Fruit fly (Drosophila melanogaster) whole organism, embryonic: ENCODE data around the gene Fum1.
A peak's percentile ranks its signal among the peaks of the same experiment; 100 is the strongest.

ENCODE experiments used
- CG10366 ChIP-seq: fragments of 200-800 bp; sonication (Bioruptor generic); IDR thresholded peaks from 2 replicates; pipeline ENCODE4 v1.3.6; 2022; ENCODE audit warnings: missing biosample characterization, missing genetic modification characterization
- CG10462 ChIP-seq: fragments of 200-800 bp; sonication (Bioruptor generic); optimal IDR thresholded peaks from 2 replicates; lab custom pipeline; 2016; ENCODE audit warnings: missing biosample characterization, missing genetic modification characterization
- CG11504 ChIP-seq: fragments of 200-800 bp; sonication (Bioruptor generic); optimal IDR thresholded peaks from 3 replicates; lab custom pipeline; 2019; ENCODE audit warnings: missing biosample characterization, mild to moderate bottlenecking, missing genetic modification characterization, moderate library complexity
- CG12071 ChIP-seq: fragments of 200-800 bp; sonication (Bioruptor generic); optimal IDR thresholded peaks from 3 replicates; lab custom pipeline; 2018; ENCODE audit warnings: missing biosample characterization, mild to moderate bottlenecking, missing genetic modification characterization
- CG1233 ChIP-seq: fragments of 200-800 bp; sonication (Bioruptor generic); optimal IDR thresholded peaks from 4 replicates; lab custom pipeline; 2018; ENCODE audit warnings: missing biosample characterization, mild to moderate bottlenecking, missing genetic modification characterization
- CG13287 ChIP-seq: fragments of 200-800 bp; sonication (Bioruptor generic); IDR thresholded peaks from 2 replicates; pipeline ENCODE4 v1.3.6; 2022; ENCODE audit warnings: missing biosample characterization, missing genetic modification characterization; ENCODE audit not compliant: partially characterized antibody
- CG13296 ChIP-seq: fragments of 200-800 bp; sonication (Bioruptor generic); optimal IDR thresholded peaks from 3 replicates; lab custom pipeline; 2018; ENCODE audit warnings: missing biosample characterization, mild to moderate bottlenecking, missing genetic modification characterization
- CG14860 ChIP-seq: fragments of 200-800 bp; sonication (Bioruptor generic); IDR thresholded peaks from 3 replicates; pipeline ENCODE4 v1.3.6; 2022; ENCODE audit warnings: missing biosample characterization, missing genetic modification characterization; ENCODE audit not compliant: partially characterized antibody
- CG17359 ChIP-seq: fragments of 200-800 bp; sonication (Bioruptor generic); optimal IDR thresholded peaks from 3 replicates; lab custom pipeline; 2018; ENCODE audit warnings: missing biosample characterization, mild to moderate bottlenecking, missing genetic modification characterization, moderate library complexity
- CG17912 ChIP-seq: fragments of 200-800 bp; sonication (Bioruptor generic); optimal IDR thresholded peaks from 2 replicates; lab custom pipeline; 2018; ENCODE audit warnings: missing biosample characterization, mild to moderate bottlenecking, missing genetic modification characterization
- CG18476 ChIP-seq: fragments of 200-800 bp; sonication (Bioruptor generic); optimal IDR thresholded peaks from 2 replicates; lab custom pipeline; 2016; ENCODE audit warnings: missing biosample characterization, mild to moderate bottlenecking, missing genetic modification characterization
- CG31441 ChIP-seq: fragments of 200-800 bp; sonication (Bioruptor generic); IDR thresholded peaks from 2 replicates; pipeline ENCODE4 v1.3.6; 2022; ENCODE audit warnings: missing biosample characterization, missing genetic modification characterization
- CG3838 ChIP-seq: fragments of 200-800 bp; sonication (Bioruptor generic); optimal IDR thresholded peaks from 3 replicates; lab custom pipeline; 2016; ENCODE audit warnings: missing biosample characterization, missing genetic modification characterization
- CG6765 ChIP-seq: fragments of 200-800 bp; sonication (Bioruptor generic); optimal IDR thresholded peaks from 3 replicates; lab custom pipeline; 2017; ENCODE audit warnings: missing biosample characterization, mild to moderate bottlenecking, missing genetic modification characterization
- CG6813 ChIP-seq: fragments of 200-800 bp; sonication (Bioruptor generic); optimal IDR thresholded peaks from 2 replicates; lab custom pipeline; 2017; ENCODE audit warnings: missing biosample characterization, missing genetic modification characterization, mild to moderate bottlenecking, moderate library complexity, missing genetic modification reagents
- CG7839 ChIP-seq: fragments of 200-800 bp; sonication (Bioruptor generic); optimal IDR thresholded peaks from 3 replicates; lab custom pipeline; 2018; ENCODE audit warnings: missing biosample characterization, mild to moderate bottlenecking, missing genetic modification characterization, moderate library complexity
- CG8765 ChIP-seq: fragments of 200-800 bp; sonication (Bioruptor generic); IDR thresholded peaks from 2 replicates; pipeline ENCODE4 v1.3.6; 2022; ENCODE audit warnings: missing biosample characterization, missing genetic modification characterization
- CG8944 ChIP-seq: fragments of 200-800 bp; sonication (Bioruptor generic); optimal IDR thresholded peaks from 3 replicates; lab custom pipeline; 2016; ENCODE audit warnings: missing biosample characterization, missing genetic modification characterization
- CG9876 ChIP-seq: fragments of 200-800 bp; sonication (Bioruptor generic); optimal IDR thresholded peaks from 2 replicates; lab custom pipeline; 2016; ENCODE audit warnings: missing biosample characterization, missing genetic modification characterization
- CrebB ChIP-seq: fragments of 200-800 bp; sonication (Bioruptor generic); optimal IDR thresholded peaks from 3 replicates; lab custom pipeline; 2018; ENCODE audit warnings: missing biosample characterization, mild to moderate bottlenecking, missing genetic modification characterization
- D ChIP-seq, 2 experiments: fragments of 200-800 bp in 1 of 2; fragments of >200 bp in 1 of 2; sonication (Bioruptor generic) in 1 of 2; optimal IDR thresholded peaks; 2 replicates in 1 of 2; 3 replicates in 1 of 2; lab custom pipeline; 2017; ENCODE audit warnings: mild to moderate bottlenecking in 1 of 2, missing biosample characterization in 1 of 2, missing genetic modification characterization in 1 of 2, missing genetic modification reagents in 1 of 2
- Drgx ChIP-seq: fragments of 200-800 bp; sonication (Bioruptor generic); IDR thresholded peaks from 2 replicates; pipeline ENCODE4 v1.3.6; 2022; ENCODE audit warnings: missing biosample characterization, missing genetic modification characterization
- Hand ChIP-seq: fragments of 200-800 bp; sonication (Bioruptor generic); optimal IDR thresholded peaks from 2 replicates; lab custom pipeline; 2017; ENCODE audit warnings: mild to moderate bottlenecking, missing biosample characterization, missing genetic modification reagents, missing genetic modification characterization
- HmgZ ChIP-seq: fragments of 200-800 bp; sonication (Bioruptor generic); optimal IDR thresholded peaks from 2 replicates; lab custom pipeline; 2018; ENCODE audit warnings: missing biosample characterization, mild to moderate bottlenecking, missing genetic modification characterization
- Hr39 ChIP-seq: fragments of >200 bp; optimal IDR thresholded peaks from 2 replicates; lab custom pipeline; 2017
- Hr78 ChIP-seq, 2 experiments: fragments of 200-800 bp in 1 of 2; fragments of >200 bp in 1 of 2; sonication (Bioruptor generic) in 1 of 2; optimal IDR thresholded peaks; 2 replicates each; lab custom pipeline; 2017 to 2019; ENCODE audit warnings: missing biosample characterization in 2 of 2, missing genetic modification characterization in 2 of 2, mild to moderate bottlenecking in 1 of 2, moderate library complexity in 1 of 2
- Mes4 ChIP-seq: fragments of 200-800 bp; sonication (Bioruptor generic); optimal IDR thresholded peaks from 2 replicates; lab custom pipeline; 2016; ENCODE audit warnings: missing biosample characterization, missing genetic modification characterization
- Neu2 ChIP-seq: fragments of 200-800 bp; sonication (Bioruptor generic); optimal IDR thresholded peaks from 3 replicates; lab custom pipeline; 2016; ENCODE audit warnings: missing biosample characterization, missing genetic modification characterization, borderline replicate concordance
- Rx ChIP-seq: fragments of 200-800 bp; sonication (Bioruptor generic); IDR thresholded peaks from 2 replicates; pipeline ENCODE4 v1.3.6; 2022; ENCODE audit warnings: missing biosample characterization, missing genetic modification characterization
- Taf1 ChIP-seq: fragments of 200-800 bp; sonication (Bioruptor generic); IDR thresholded peaks from 2 replicates; pipeline ENCODE4 v1.3.6; 2022; ENCODE audit warnings: missing biosample characterization, missing genetic modification characterization
- Trl ChIP-seq, 3 experiments: fragments of >200 bp in 2 of 3; fragments of 200-800 bp in 1 of 3; sonication (Bioruptor generic) in 1 of 3; optimal IDR thresholded peaks; 2 replicates in 1 of 3; 3 replicates in 2 of 3; lab custom pipeline; 2016 to 2017; ENCODE audit warnings: missing biosample characterization in 1 of 3, missing genetic modification characterization in 1 of 3
- Vsx1 ChIP-seq: fragments of 200-800 bp; sonication (Bioruptor generic); optimal IDR thresholded peaks from 2 replicates; lab custom pipeline; 2017; ENCODE audit warnings: missing biosample characterization, mild to moderate bottlenecking, missing genetic modification characterization, missing genetic modification reagents
- ash1 ChIP-seq: fragments of 200-800 bp; sonication (Bioruptor generic); optimal IDR thresholded peaks from 2 replicates; lab custom pipeline; 2018; ENCODE audit warnings: missing biosample characterization, mild to moderate bottlenecking, missing genetic modification characterization
- corto ChIP-seq: fragments of 200-800 bp; sonication (Bioruptor generic); optimal IDR thresholded peaks from 2 replicates; lab custom pipeline; 2016; ENCODE audit warnings: missing biosample characterization, mild to moderate bottlenecking, missing genetic modification characterization, moderate library complexity
- dmrt11E ChIP-seq: fragments of 200-800 bp; sonication (Bioruptor generic); optimal IDR thresholded peaks from 3 replicates; lab custom pipeline; 2018; ENCODE audit warnings: missing biosample characterization, mild to moderate bottlenecking, missing genetic modification characterization, moderate library complexity
- eyg ChIP-seq: fragments of 200-800 bp; sonication (Bioruptor generic); optimal IDR thresholded peaks from 3 replicates; lab custom pipeline; 2016; ENCODE audit warnings: missing biosample characterization, missing genetic modification characterization
- gcm ChIP-seq: fragments of 200-800 bp; sonication (Bioruptor generic); optimal IDR thresholded peaks from 2 replicates; lab custom pipeline; 2019; ENCODE audit warnings: missing biosample characterization, mild to moderate bottlenecking, missing genetic modification characterization, moderate library complexity
- gro ChIP-seq: fragments of 200-800 bp; sonication (Bioruptor generic); optimal IDR thresholded peaks from 2 replicates; lab custom pipeline; 2016; ENCODE audit warnings: missing biosample characterization, missing genetic modification characterization
- jumu ChIP-seq: fragments of 200-800 bp; sonication (Bioruptor generic); optimal IDR thresholded peaks from 3 replicates; lab custom pipeline; 2016; ENCODE audit warnings: missing biosample characterization, missing genetic modification characterization
- pros ChIP-seq: fragments of 200-800 bp; sonication (Bioruptor generic); optimal IDR thresholded peaks from 3 replicates; lab custom pipeline; 2019; ENCODE audit warnings: missing biosample characterization, mild to moderate bottlenecking, missing genetic modification characterization, moderate library complexity
- run ChIP-seq: fragments of 200-800 bp; sonication (Bioruptor generic); optimal IDR thresholded peaks from 3 replicates; lab custom pipeline; 2018; ENCODE audit warnings: missing biosample characterization, mild to moderate bottlenecking, missing genetic modification characterization
- salm ChIP-seq: fragments of 200-800 bp; sonication (Bioruptor generic); optimal IDR thresholded peaks from 2 replicates; lab custom pipeline; 2018; ENCODE audit warnings: missing biosample characterization, mild to moderate bottlenecking, missing genetic modification characterization
- stc ChIP-seq: fragments of 200-800 bp; sonication (Bioruptor generic); IDR thresholded peaks from 2 replicates; pipeline ENCODE4 v1.3.6; 2022; ENCODE audit warnings: missing biosample characterization, missing genetic modification characterization
- tgo ChIP-seq: fragments of 200-800 bp; sonication (Bioruptor generic); IDR thresholded peaks from 3 replicates; pipeline ENCODE4 v1.3.6; 2022; ENCODE audit warnings: missing biosample characterization, missing genetic modification characterization
- tin ChIP-seq: fragments of 200-800 bp; sonication (Bioruptor generic); optimal IDR thresholded peaks from 3 replicates; lab custom pipeline; 2016; ENCODE audit warnings: missing biosample characterization, missing genetic modification characterization
- usp ChIP-seq: fragments of >200 bp; optimal IDR thresholded peaks from 2 replicates; lab custom pipeline; 2017; ENCODE audit warnings: missing biosample characterization, missing genetic modification characterization
- vfl ChIP-seq: fragments of 200-800 bp; sonication (Bioruptor generic); optimal IDR thresholded peaks from 2 replicates; lab custom pipeline; 2016; ENCODE audit warnings: missing biosample characterization, missing genetic modification characterization
- vnd ChIP-seq: fragments of 200-800 bp; sonication (Bioruptor generic); IDR thresholded peaks from 3 replicates; pipeline ENCODE4 v1.3.6; 2022; ENCODE audit warnings: missing biosample characterization, missing genetic modification characterization; ENCODE audit not compliant: partially characterized antibody
- zfh1 ChIP-seq: fragments of 200-800 bp; sonication (Bioruptor generic); IDR thresholded peaks from 3 replicates; pipeline ENCODE4 v1.3.6; 2022; ENCODE audit warnings: missing biosample characterization, missing genetic modification characterization

Gene Fum1

dm6 chrX:6699255-6699885 lies 21.1 kb downstream of the Fum1 start, which contains the start of gene CG14441 (continued):
- no peak for TF ChIP-seq tin
- TF ChIP-seq CG6813 (GFP tag; lab: Kevin White, UChicago), result peak; percentile 34
- TF ChIP-seq ash1 (GFP tag; lab: Kevin White, UChicago), result no peak
- peak; percentile 8 for TF ChIP-seq CG1233 (GFP tag; lab: Kevin White, UChicago)
- TF ChIP-seq CG11504 (tag; lab: Kevin White, UChicago), result peak; percentile 42
- no peak for TF ChIP-seq CG8765
- TF ChIP-seq Taf1 (GFP tag; lab: Robert Waterston, UW), result no peak
- peak; percentile 98 for TF ChIP-seq vnd (GFP tag; lab: Robert Waterston, UW)
- no peak for TF ChIP-seq tgo (GFP tag; lab: Robert Waterston, UW)
- TF ChIP-seq Vsx1 (GFP tag; lab: Kevin White, UChicago), result no peak
- TF ChIP-seq CG12071 (GFP tag; lab: Kevin White, UChicago), result no peak
- TF ChIP-seq CG9876 (GFP tag; lab: Kevin White, UChicago), result peak; percentile 19
- peak; percentile 30 for TF ChIP-seq CG17359 (tag; lab: Kevin White, UChicago)
- no peak for TF ChIP-seq stc (GFP tag; lab: Robert Waterston, UW)
- peak; percentile 26 for TF ChIP-seq CrebB (tag; lab: Kevin White, UChicago)
- TF ChIP-seq CG17912 (GFP tag; lab: Kevin White, UChicago), result no peak
- peak; percentile 34 for TF ChIP-seq vfl (GFP tag; lab: Kevin White, UChicago)
- no peak for TF ChIP-seq usp
- TF ChIP-seq Hr78 (GFP tag; optimal IDR thresholded peaks at IDR 0.05; lab: Kevin White, UChicago), result no peak
- no peak for TF ChIP-seq Drgx (GFP tag; lab: Robert Waterston, UW)
- peak; percentile 19 for TF ChIP-seq salm (tag; lab: Kevin White, UChicago)
- TF ChIP-seq D (optimal IDR thresholded peaks at IDR 0.05; lab: Kevin White, UChicago), result peak; percentile 54
- TF ChIP-seq D (GFP tag; optimal IDR thresholded peaks at IDR 0.05; lab: Kevin White, UChicago), result no peak
- TF ChIP-seq Neu2, result no peak
- peak; percentile 62 for TF ChIP-seq HmgZ (tag; lab: Kevin White, UChicago)
- no peak for TF ChIP-seq CG10462
- TF ChIP-seq CG13296 (GFP tag; lab: Kevin White, UChicago), result peak; percentile 78
- TF ChIP-seq CG6765, result no peak
- TF ChIP-seq pros (GFP tag; lab: Kevin White, UChicago), result no peak
- no peak for TF ChIP-seq CG3838 (GFP tag; lab: Kevin White, UChicago)
- peak; percentile 63 for TF ChIP-seq Hand (GFP tag; lab: Kevin White, UChicago)
- TF ChIP-seq run, result no peak
- peak; percentile 71 for TF ChIP-seq gro (GFP tag; lab: Kevin White, UChicago)
- no peak; the same call in 2 of the 3 replicates for TF ChIP-seq zfh1
- peak; percentile 17 for TF ChIP-seq dmrt11E (tag; lab: Kevin White, UChicago)
- TF ChIP-seq CG10366 (GFP tag; lab: Robert Waterston, UW), result no peak
- TF ChIP-seq corto (GFP tag; lab: Kevin White, UChicago), result peak; percentile 75
- no peak for TF ChIP-seq Mes4 (GFP tag; lab: Kevin White, UChicago)
- no peak for TF ChIP-seq eyg (GFP tag; lab: Kevin White, UChicago)
- peak; percentile 44 for TF ChIP-seq CG7839 (tag; lab: Kevin White, UChicago)
- TF ChIP-seq CG18476, result peak; percentile 3
- no peak for TF ChIP-seq Hr39 (lab: Kevin White, UChicago)
- peak; percentile 25 for TF ChIP-seq gcm (GFP tag; lab: Kevin White, UChicago)
- peak; percentile 12 for TF ChIP-seq jumu
- TF ChIP-seq CG13287 (GFP tag; lab: Robert Waterston, UW), result peak; percentile 100
- TF ChIP-seq Trl (optimal IDR thresholded peaks at IDR 0.05; lab: Kevin White, UChicago), result no peak
- TF ChIP-seq Trl (GFP tag; optimal IDR thresholded peaks at IDR 0.05; lab: Kevin White, UChicago), result peak; percentile 28
- TF ChIP-seq CG31441, result peak; percentile 47; the same call in 1 of the 2 replicates
- peak; percentile 97 for TF ChIP-seq CG14860
- TF ChIP-seq CG8944, result no peak
- TF ChIP-seq Rx (GFP tag; lab: Robert Waterston, UW), result no peak
